Fruit fly (Drosophila melanogaster): ENCODE measurements around the gene rho.
A peak's percentile ranks its signal among the peaks of the same experiment; 100 is the strongest.

The rho gene

DNA sequence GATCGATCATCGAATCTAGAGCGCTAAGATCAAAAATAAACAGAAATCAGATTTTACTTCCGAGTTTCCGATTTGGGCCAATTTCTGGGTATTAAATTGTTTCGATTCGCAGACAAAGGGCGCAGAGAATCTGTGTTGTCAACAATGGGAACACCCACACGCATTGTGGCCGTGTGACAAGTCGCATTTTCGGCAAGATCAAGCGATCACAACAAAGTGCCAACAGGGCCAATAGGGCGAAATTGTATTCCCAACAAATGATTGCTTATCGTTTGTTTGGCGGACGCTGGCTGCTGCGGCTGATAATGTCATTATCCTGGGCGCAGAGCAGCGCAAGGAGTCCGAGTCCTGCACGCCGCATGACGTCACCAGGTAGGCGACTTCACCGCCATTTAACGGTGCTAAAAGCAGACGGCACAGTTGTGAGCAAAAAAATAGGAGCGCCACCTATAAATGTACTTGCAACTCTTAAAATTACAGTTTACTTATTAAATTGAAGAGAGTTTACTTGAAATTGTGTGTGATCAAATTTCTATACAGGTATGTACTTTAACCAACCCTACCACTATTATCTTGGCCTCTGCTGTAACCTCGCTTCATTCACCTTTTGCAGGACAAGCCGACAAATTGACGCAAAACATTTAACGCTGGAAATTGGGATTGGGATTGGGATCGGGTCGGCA, 15.5 kb downstream of the rho start:
- TF ChIP-seq CTCF (GFP tag; optimal IDR thresholded peaks at IDR 0.05), result no peak
- TF ChIP-seq CG33557 (GFP tag; optimal IDR thresholded peaks at IDR 0.05), result peak; percentile 70
- no peak for TF ChIP-seq CG1647 (GFP tag; optimal IDR thresholded peaks at IDR 0.05)
- TF ChIP-seq fd3F (GFP tag; optimal IDR thresholded peaks at IDR 0.05), result no peak
- TF ChIP-seq lab (GFP tag; optimal IDR thresholded peaks at IDR 0.05), result peak; percentile 12
- peak; percentile 46 for TF ChIP-seq CG8388 (GFP tag; optimal IDR thresholded peaks at IDR 0.05)
- peak; percentile 76 for TF ChIP-seq H2.0 (GFP tag; IDR thresholded peaks at IDR 0.05)
- peak; percentile 54 for TF ChIP-seq CG17361 (GFP tag; IDR thresholded peaks at IDR 0.05)
- no peak for TF ChIP-seq hbn (GFP tag; IDR thresholded peaks at IDR 0.05; ENCODE audit: partially characterized antibody)
- TF ChIP-seq bab2 (GFP tag; optimal IDR thresholded peaks at IDR 0.05), result no peak
- TF ChIP-seq CG2120 (GFP tag; optimal IDR thresholded peaks at IDR 0.05), result no peak
- TF ChIP-seq cad (GFP tag; optimal IDR thresholded peaks at IDR 0.05), result no peak
- peak; percentile 58 for TF ChIP-seq CG2202 (tag; optimal IDR thresholded peaks at IDR 0.05)
- TF ChIP-seq ttk (GFP tag; IDR thresholded peaks at IDR 0.05), result peak; percentile 59
- TF ChIP-seq yki (optimal IDR thresholded peaks at IDR 0.05), result peak; percentile 67
- TF ChIP-seq CG9932 (GFP tag; IDR thresholded peaks at IDR 0.05), result no peak
- 0 out of 3 replicates have a peak, but pooled peaks have one; percentile 38 for TF ChIP-seq CG11093 (GFP tag; IDR thresholded peaks at IDR 0.05)
- no peak for TF ChIP-seq CG12104 (GFP tag; optimal IDR thresholded peaks at IDR 0.05)
- no peak for TF ChIP-seq CG34224 (GFP tag; IDR thresholded peaks at IDR 0.05; ENCODE audit: partially characterized antibody)
- no peak for TF ChIP-seq Ets65A (GFP tag)
- no peak for TF ChIP-seq CG34376 (GFP tag; optimal IDR thresholded peaks at IDR 0.05)
- TF ChIP-seq CG42726 (GFP tag; IDR thresholded peaks at IDR 0.05; ENCODE audit: partially characterized antibody), result no peak
- peak; percentile 56 for TF ChIP-seq tin (GFP tag; optimal IDR thresholded peaks at IDR 0.05)
- peak; percentile 56 for TF ChIP-seq Hr3 (GFP tag; optimal IDR thresholded peaks at IDR 0.05)
- peak; percentile 26; the same call in 1 of the 2 replicates for TF ChIP-seq klu (GFP tag; IDR thresholded peaks at IDR 0.05)
- TF ChIP-seq peb (GFP tag; IDR thresholded peaks at IDR 0.05), result no peak; the same call in 1 of the 2 replicates
- TF ChIP-seq lbe (GFP tag; optimal IDR thresholded peaks at IDR 0.05), result no peak
- peak; percentile 27 for TF ChIP-seq CG1529 (GFP tag; optimal IDR thresholded peaks at IDR 0.05)
- no peak for TF ChIP-seq YL-1 (GFP tag; optimal IDR thresholded peaks at IDR 0.05)
- TF ChIP-seq run (tag; optimal IDR thresholded peaks at IDR 0.05), result no peak
- peak; percentile 82 for TF ChIP-seq CG34422 (GFP tag; IDR thresholded peaks at IDR 0.05)
- peak; percentile 13 for TF ChIP-seq Camta (GFP tag; optimal IDR thresholded peaks at IDR 0.05)
- peak; percentile 46 for TF ChIP-seq HLH3B (GFP tag; IDR thresholded peaks at IDR 0.05)
- peak; percentile 65 for TF ChIP-seq Atf3 (GFP tag; optimal IDR thresholded peaks at IDR 0.05)
- no peak for TF ChIP-seq p53 (GFP tag; optimal IDR thresholded peaks at IDR 0.05)
- peak; percentile 83 for TF ChIP-seq CG11695 (GFP tag; IDR thresholded peaks at IDR 0.05)
- peak; percentile 73 for TF ChIP-seq gsb-n (tag; optimal IDR thresholded peaks at IDR 0.05)
- peak; percentile 68 for TF ChIP-seq twi (tag; optimal IDR thresholded peaks at IDR 0.05)
- TF ChIP-seq gcm (GFP tag; optimal IDR thresholded peaks at IDR 0.05), result peak; percentile 40
- TF ChIP-seq CG12071 (GFP tag; optimal IDR thresholded peaks at IDR 0.05), result no peak
- no peak for TF ChIP-seq CkIIα-i1 (GFP tag; IDR thresholded peaks at IDR 0.05)
- peak; percentile 19 for TF ChIP-seq dm (GFP tag; optimal IDR thresholded peaks at IDR 0.05)
- no peak for TF ChIP-seq Nf-YA (GFP tag; IDR thresholded peaks at IDR 0.05)
- no peak for TF ChIP-seq jigr1 (GFP tag; IDR thresholded peaks at IDR 0.05)
- TF ChIP-seq fru (optimal IDR thresholded peaks at IDR 0.05), result no peak
- peak; percentile 63 for TF ChIP-seq Mes4 (GFP tag; optimal IDR thresholded peaks at IDR 0.05)
- TF ChIP-seq CG10462 (GFP tag; optimal IDR thresholded peaks at IDR 0.05), result peak; percentile 76
- TF ChIP-seq slp2 (GFP tag; optimal IDR thresholded peaks at IDR 0.05), result peak; percentile 48
- TF ChIP-seq HLH4C (GFP tag; IDR thresholded peaks at IDR 0.05; ENCODE audit: partially characterized antibody), result no peak
- TF ChIP-seq Pdp1 (GFP tag; optimal IDR thresholded peaks at IDR 0.05), result peak in 1 of 2 experiments; percentile 67
- 0 out of 2 replicates have a peak, but pooled peaks have one; percentile 42 for TF ChIP-seq seq (GFP tag; IDR thresholded peaks at IDR 0.05)
- no peak for TF ChIP-seq Dp (GFP tag; optimal IDR thresholded peaks at IDR 0.05)
